Worm (Caenorhabditis elegans) whole organism, early embryonic: ENCODE results near the gene somi-1.

Source experiments
- ama-1 ChIP-seq: fragments of 150-350 bp; optimal IDR thresholded peaks from 2 replicates; lab custom pipeline; 2014
- hmbx-1 ChIP-seq: sonication (generic microtip); optimal IDR thresholded peaks from 2 replicates; lab custom pipeline; 2016; ENCODE audit warnings: mild to moderate bottlenecking, missing genetic modification characterization, missing compliant biosample characterization
- sea-1 ChIP-seq: fragments of 200-800 bp; sonication (Bioruptor generic); conservative IDR thresholded peaks from 2 replicates; pipeline ENCODE4 v1.3.6; 2022; ENCODE audit warnings: missing genetic modification characterization, missing compliant biosample characterization
- tbx-11 ChIP-seq: fragments of 200-800 bp; sonication (Bioruptor generic); IDR thresholded peaks from 2 replicates; pipeline ENCODE4 v1.3.6; 2022; ENCODE audit warnings: missing genetic modification characterization, missing compliant biosample characterization

DNA sequence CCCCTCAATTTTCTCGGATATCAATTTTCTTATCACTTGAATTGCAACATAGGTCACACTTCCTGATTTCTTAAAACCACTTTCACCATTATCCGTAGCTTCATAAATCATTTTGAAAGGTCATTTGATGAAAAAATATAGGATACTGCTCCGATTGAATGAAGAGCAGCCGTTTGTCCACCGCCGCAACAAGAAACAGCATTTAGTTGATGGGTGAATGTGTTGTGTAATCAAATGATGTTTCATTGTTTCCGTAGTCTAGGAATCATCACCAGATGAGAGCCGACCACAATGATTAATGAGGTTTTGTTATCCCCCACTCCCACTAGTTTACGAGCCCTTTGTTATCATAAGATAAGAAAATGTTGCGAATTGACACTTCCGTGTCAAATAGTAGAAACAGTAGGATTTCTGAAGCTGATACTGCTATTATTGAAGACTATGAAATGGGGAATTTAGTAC, 45.3 kb downstream of the somi-1 start, which contains the start of gene twk-43:
- TF ChIP-seq hmbx-1 (tag; lab: Kevin White, UChicago) (no peak), tbx-11 (GFP tag; lab: Robert Waterston, UW) (no peak), sea-1 (GFP tag; lab: Robert Waterston, UW) (no peak), ama-1 (lab: Kevin White, UChicago) (no peak)
